Fruit fly (Drosophila melanogaster): ENCODE measurements around the gene Vml.

The Vml gene

DNA sequence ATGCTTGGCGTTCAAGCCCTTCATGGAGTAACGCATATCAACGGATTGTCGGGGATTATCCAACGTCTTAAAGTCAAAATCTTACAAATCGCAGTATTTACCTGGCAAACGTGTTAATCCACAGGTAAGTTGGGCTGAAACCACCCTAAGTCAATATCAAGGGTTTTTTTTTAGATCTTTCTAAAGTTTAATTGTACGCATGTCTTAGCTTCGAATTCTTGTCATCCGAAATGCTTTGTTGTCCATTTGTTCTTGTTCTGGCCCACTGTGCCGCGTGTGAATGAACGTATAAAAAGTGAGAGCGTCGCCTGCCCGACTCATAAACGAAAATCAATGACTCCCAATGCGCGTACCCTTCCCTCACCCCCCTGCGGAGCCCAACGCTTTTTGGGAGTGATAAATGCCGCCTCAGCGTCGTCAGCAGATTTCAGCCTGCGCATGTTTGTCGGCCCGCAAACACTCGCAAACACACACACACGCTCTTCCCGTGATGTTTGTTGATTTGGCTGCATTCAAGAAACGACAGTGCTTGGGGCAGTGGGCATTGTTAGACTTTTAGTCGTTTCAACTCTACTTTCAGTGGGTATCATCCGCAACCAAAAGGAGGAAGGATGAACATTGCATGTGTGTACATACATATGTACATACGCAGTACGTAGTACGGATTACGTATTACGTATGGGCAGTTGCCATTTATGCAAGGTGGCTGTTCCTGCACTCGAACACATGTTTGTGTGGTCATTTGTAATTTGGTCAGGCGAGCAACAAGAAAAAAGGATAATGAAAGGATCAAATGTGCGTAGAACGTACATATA is 20.8 kb downstream of the Vml start (continued):
- peak; percentile 72; the same call in 2 of the 3 replicates for TF ChIP-seq so (GFP tag; IDR thresholded peaks at IDR 0.05)
- TF ChIP-seq CG3995 (GFP tag; optimal IDR thresholded peaks at IDR 0.05) = peak; percentile 65
- TF ChIP-seq ac (GFP tag; optimal IDR thresholded peaks at IDR 0.05) = peak; percentile 87
- peak; percentile 98 for TF ChIP-seq CG7556 (GFP tag; optimal IDR thresholded peaks at IDR 0.05)
- peak; percentile 95 for TF ChIP-seq Meics (GFP tag; optimal IDR thresholded peaks at IDR 0.05)
- peak; percentile 77 for TF ChIP-seq CG32532 (GFP tag; IDR thresholded peaks at IDR 0.05)
- TF ChIP-seq dm (GFP tag; optimal IDR thresholded peaks at IDR 0.05) = peak; percentile 91
- peak; percentile 49 for TF ChIP-seq Ets97D (GFP tag; optimal IDR thresholded peaks at IDR 0.05)
- TF ChIP-seq CG17359 (tag; optimal IDR thresholded peaks at IDR 0.05) = peak; percentile 87
- TF ChIP-seq CG30403 (GFP tag; optimal IDR thresholded peaks at IDR 0.05) = peak; percentile 95
- TF ChIP-seq org-1 (GFP tag; optimal IDR thresholded peaks at IDR 0.05) = peak; percentile 98
- TF ChIP-seq Pdp1 (GFP tag; optimal IDR thresholded peaks at IDR 0.05) = peak; percentile 87 to 96
- TF ChIP-seq CG8765 (GFP tag; IDR thresholded peaks at IDR 0.05) = peak; percentile 41; the same call in 1 of the 2 replicates
- peak; percentile 93 for TF ChIP-seq Atf3 (GFP tag; optimal IDR thresholded peaks at IDR 0.05)
- peak; percentile 97 for TF ChIP-seq CoRest (tag; optimal IDR thresholded peaks at IDR 0.05)
- peak; percentile 91 for TF ChIP-seq CG1233 (GFP tag; optimal IDR thresholded peaks at IDR 0.05)
- TF ChIP-seq hb (GFP tag; IDR thresholded peaks at IDR 0.05; ENCODE audit: partially characterized antibody) = no peak
- TF ChIP-seq pfk (GFP tag; optimal IDR thresholded peaks at IDR 0.05) = no peak
- TF ChIP-seq HmgZ (tag; optimal IDR thresholded peaks at IDR 0.05) = peak; percentile 90
- TF ChIP-seq mam (GFP tag; optimal IDR thresholded peaks at IDR 0.05) = peak; percentile 93
- no peak for TF ChIP-seq hbn (GFP tag; IDR thresholded peaks at IDR 0.05; ENCODE audit: partially characterized antibody)
- TF ChIP-seq twi (tag; optimal IDR thresholded peaks at IDR 0.05) = peak; percentile 88
- peak; percentile 48 for TF ChIP-seq Ravus (GFP tag; IDR thresholded peaks at IDR 0.05)
- TF ChIP-seq CG12104 (GFP tag; optimal IDR thresholded peaks at IDR 0.05) = peak; percentile 92
- no peak for TF ChIP-seq GATAe (GFP tag; conservative IDR thresholded peaks at IDR 0.05)
- TF ChIP-seq unc-4 (GFP tag; IDR thresholded peaks at IDR 0.05; ENCODE audit: partially characterized antibody) = no peak
- peak; percentile 77 for TF ChIP-seq slou (GFP tag; optimal IDR thresholded peaks at IDR 0.05)
- TF ChIP-seq stc (GFP tag; IDR thresholded peaks at IDR 0.05) = peak; percentile 70
- TF ChIP-seq dmrt99B (tag; optimal IDR thresholded peaks at IDR 0.05) = peak; percentile 96
- TF ChIP-seq Dref (GFP tag; IDR thresholded peaks at IDR 0.05) = no peak
- TF ChIP-seq Optix (GFP tag; IDR thresholded peaks at IDR 0.05) = peak; percentile 74
- TF ChIP-seq usp (GFP tag; optimal IDR thresholded peaks at IDR 0.05) = no peak
- TF ChIP-seq Adf1 (GFP tag; IDR thresholded peaks at IDR 0.05) = peak; percentile 59
- TF ChIP-seq CG1602 (GFP tag; optimal IDR thresholded peaks at IDR 0.05) = peak; percentile 91
- TF ChIP-seq CHES-1-like (GFP tag; optimal IDR thresholded peaks at IDR 0.05) = peak; percentile 95
- TF ChIP-seq NC2β (GFP tag; optimal IDR thresholded peaks at IDR 0.05) = peak; percentile 91
- peak; percentile 94 for TF ChIP-seq grau (tag; optimal IDR thresholded peaks at IDR 0.05)
- TF ChIP-seq Tbp (GFP tag; optimal IDR thresholded peaks at IDR 0.05) = no peak
- TF ChIP-seq CG14667 (GFP tag; IDR thresholded peaks at IDR 0.05) = peak; percentile 71
- TF ChIP-seq stwl (tag; optimal IDR thresholded peaks at IDR 0.05) = peak; percentile 3
- peak; percentile 12 for TF ChIP-seq pzg (GFP tag; optimal IDR thresholded peaks at IDR 0.05)
- peak; percentile 86 for TF ChIP-seq CG3407 (GFP tag; optimal IDR thresholded peaks at IDR 0.05)
- peak; percentile 94 for TF ChIP-seq Usf (GFP tag; optimal IDR thresholded peaks at IDR 0.05)
- TF ChIP-seq cas (GFP tag; IDR thresholded peaks at IDR 0.05) = peak; percentile 52; the same call in 1 of the 2 replicates
- no peak for TF ChIP-seq HLHmδ (GFP tag; optimal IDR thresholded peaks at IDR 0.05)
- no peak for TF ChIP-seq h (optimal IDR thresholded peaks at IDR 0.05)
- peak; percentile 85 for TF ChIP-seq CG1647 (GFP tag; optimal IDR thresholded peaks at IDR 0.05)
- TF ChIP-seq luna (GFP tag; optimal IDR thresholded peaks at IDR 0.05) = peak; percentile 84
- TF ChIP-seq scrt (GFP tag; optimal IDR thresholded peaks at IDR 0.05) = peak; percentile 83
- TF ChIP-seq NFAT (GFP tag; IDR thresholded peaks at IDR 0.05) = peak; percentile 55; the same call in 1 of the 2 replicates

Measured in whole organism, embryonic.